Worm (Caenorhabditis elegans): Measurements from ENCODE around the gene F40G12.11.

DNA sequence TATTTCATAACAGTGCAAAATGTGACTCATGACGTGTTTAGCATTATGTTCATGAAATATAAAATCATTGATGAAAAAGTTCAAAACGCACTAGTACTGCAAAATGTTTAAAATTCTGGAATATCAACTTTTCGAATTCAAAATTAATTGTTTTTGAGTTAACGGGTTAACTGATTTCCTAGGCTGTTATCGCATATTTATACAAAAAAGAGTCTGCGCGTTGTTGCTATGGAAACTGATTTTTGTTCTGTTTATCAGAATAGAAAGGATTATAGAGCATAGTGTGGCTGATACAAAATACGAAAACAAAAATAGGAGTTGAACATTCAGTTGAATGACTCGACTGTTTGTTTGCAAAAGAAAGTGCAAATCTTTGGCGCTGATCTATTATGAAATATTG, 31.6 kb downstream of the F40G12.11 start:
- TF ChIP-seq T26A5.8 (tag; optimal IDR thresholded peaks at IDR 0.05) (no peak), somi-1 (GFP tag; optimal IDR thresholded peaks at IDR 0.05) (no peak), nhr-80 (tag; optimal IDR thresholded peaks at IDR 0.05) (no peak), unc-130 (GFP tag; optimal IDR thresholded peaks at IDR 0.05) (no peak), nfya-2 (GFP tag; IDR thresholded peaks at IDR 0.05) (no peak), unc-62 (GFP tag; optimal IDR thresholded peaks at IDR 0.05) (no peak), sea-2 (GFP tag; IDR thresholded peaks at IDR 0.05) (no peak), bed-2 (GFP tag; IDR thresholded peaks at IDR 0.05) (no peak), nfya-1 (tag; optimal IDR thresholded peaks at IDR 0.05; ENCODE audit: borderline replicate concordance, insufficient read depth) (no peak), F22D6.2 (tag; optimal IDR thresholded peaks at IDR 0.05) (no peak), lag-1 (GFP tag; IDR thresholded peaks at IDR 0.05) (no peak), egrh-3 (GFP tag; IDR thresholded peaks at IDR 0.05) (no peak), dpff-1 (tag; optimal IDR thresholded peaks at IDR 0.05) (no peak)
